Worm (Caenorhabditis elegans): Measurements from ENCODE around the gene R13D11.4.

DNA sequence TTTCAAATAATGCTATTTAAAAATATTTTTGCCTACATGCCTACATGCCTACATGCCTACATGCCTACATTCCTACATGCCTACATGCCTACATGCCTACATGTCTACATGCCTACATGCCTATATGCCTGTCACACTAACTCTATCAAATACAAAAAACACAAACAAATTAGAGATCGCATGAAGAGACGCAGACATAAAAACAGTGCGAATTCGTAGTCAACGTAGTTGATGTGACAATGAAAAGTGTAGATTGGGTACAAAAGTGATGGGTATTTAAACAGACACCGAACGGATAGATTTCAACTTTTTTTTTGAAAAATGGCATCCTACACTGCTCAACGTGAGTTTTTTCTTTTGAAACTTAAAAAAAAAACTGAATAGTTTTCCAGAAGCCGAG, 33.3 kb upstream of the R13D11.4 start, which contains the start of gene R09E12.9:
- TF ChIP-seq ref-1 (GFP tag; conservative IDR thresholded peaks at IDR 0.05) (no peak), flt-1 (GFP tag; IDR thresholded peaks at IDR 0.05) (no peak), cog-1 (tag; optimal IDR thresholded peaks at IDR 0.05) (no peak), med-1 (GFP tag; optimal IDR thresholded peaks at IDR 0.05; ENCODE audit: insufficient read depth) (no peak), tab-1 (GFP tag; IDR thresholded peaks at IDR 0.05) (no peak), ztf-29 (GFP tag; IDR thresholded peaks at IDR 0.05) (no peak), T22C8.4 (GFP tag; IDR thresholded peaks at IDR 0.05) (no peak), klf-2 (GFP tag; conservative IDR thresholded peaks at IDR 0.05) (no peak), ztf-23 (GFP tag; IDR thresholded peaks at IDR 0.05) (no peak)

All from whole organism, midembryonic.